Worm (Caenorhabditis elegans): ENCODE results near the gene glr-6.

Gene glr-6

DNA sequence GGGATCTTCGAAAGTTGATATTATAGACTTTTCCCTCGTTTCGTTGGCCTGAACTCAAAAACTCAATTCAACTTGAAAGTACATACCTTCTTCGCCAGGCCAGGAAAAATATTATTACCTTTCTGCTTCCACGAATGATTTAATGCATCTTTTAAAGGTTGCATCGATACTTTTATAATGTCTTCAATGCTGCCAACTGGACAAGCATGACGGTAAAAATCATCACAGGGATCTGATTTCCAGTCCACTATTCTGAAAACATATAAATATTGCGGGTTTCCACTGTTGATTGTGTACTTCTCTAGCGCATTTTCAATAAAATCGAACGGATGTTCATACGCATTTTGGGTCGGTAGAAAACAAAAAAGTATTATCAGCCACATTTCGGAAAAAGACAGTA is 22.5 kb upstream of the glr-6 start, which contains the start of gene nep-4:
Gene nep-4, minus strand, starts transcription at position 393 of the 400 bp plus-strand sequence.
- no peak for TF ChIP-seq ztf-11 (tag; optimal IDR thresholded peaks at IDR 0.05)

DNA sequence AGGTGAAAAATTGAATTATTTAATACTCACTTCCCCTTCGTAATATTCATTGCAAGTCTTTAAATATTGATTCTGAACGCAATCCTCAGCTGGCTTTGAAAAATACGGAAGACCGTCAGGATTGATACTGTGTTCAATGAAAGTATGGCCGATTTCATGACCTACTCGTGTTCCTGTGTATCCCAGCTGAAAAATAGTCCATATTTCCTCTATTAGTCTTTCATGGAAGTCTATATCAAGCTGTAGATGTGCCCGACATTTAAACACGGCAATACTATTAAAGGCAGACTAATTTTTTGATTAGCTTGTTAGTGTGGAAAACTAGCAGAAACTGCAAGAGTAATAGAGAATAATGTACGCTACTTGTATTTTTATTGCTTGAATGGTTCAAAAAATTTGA is 21.0 kb upstream of the glr-6 start:
- TF ChIP-seq tbx-8 (GFP tag; optimal IDR thresholded peaks at IDR 0.05) = no peak
- TF ChIP-seq nhr-12 (tag; optimal IDR thresholded peaks at IDR 0.05) = no peak
- TF ChIP-seq mab-5 (tag; optimal IDR thresholded peaks at IDR 0.05) = no peak
- TF ChIP-seq sptf-1 (tag; optimal IDR thresholded peaks at IDR 0.05) = no peak
- TF ChIP-seq mep-1 (tag; optimal IDR thresholded peaks at IDR 0.05) = no peak
- no peak for TF ChIP-seq blmp-1 (tag; optimal IDR thresholded peaks at IDR 0.05)
- no peak for TF ChIP-seq sem-2 (GFP tag; optimal IDR thresholded peaks at IDR 0.05)
- TF ChIP-seq unc-120 (tag; optimal IDR thresholded peaks at IDR 0.05; ENCODE audit: poor library complexity, severe bottlenecking) = no peak
- no peak for TF ChIP-seq ham-2 (GFP tag; optimal IDR thresholded peaks at IDR 0.05)
- TF ChIP-seq mls-2 (tag; optimal IDR thresholded peaks at IDR 0.05) = no peak
- no peak for TF ChIP-seq nhr-237 (tag; optimal IDR thresholded peaks at IDR 0.05)
- TF ChIP-seq snpc-4 (tag; optimal IDR thresholded peaks at IDR 0.05) = no peak
- TF ChIP-seq M03D4.4 (tag; optimal IDR thresholded peaks at IDR 0.05) = no peak
- TF ChIP-seq lin-13 (tag; optimal IDR thresholded peaks at IDR 0.05) = no peak
- no peak for TF ChIP-seq unc-62 (GFP tag; optimal IDR thresholded peaks at IDR 0.05)
- no peak for TF ChIP-seq ceh-39 (tag; optimal IDR thresholded peaks at IDR 0.05)
- TF ChIP-seq zip-8 (tag; optimal IDR thresholded peaks at IDR 0.05) = no peak
- TF ChIP-seq lsy-2 (tag; optimal IDR thresholded peaks at IDR 0.05) = no peak
- TF ChIP-seq bed-3 (GFP tag; optimal IDR thresholded peaks at IDR 0.05) = no peak
- TF ChIP-seq nhr-2 (tag; optimal IDR thresholded peaks at IDR 0.05) = no peak

DNA sequence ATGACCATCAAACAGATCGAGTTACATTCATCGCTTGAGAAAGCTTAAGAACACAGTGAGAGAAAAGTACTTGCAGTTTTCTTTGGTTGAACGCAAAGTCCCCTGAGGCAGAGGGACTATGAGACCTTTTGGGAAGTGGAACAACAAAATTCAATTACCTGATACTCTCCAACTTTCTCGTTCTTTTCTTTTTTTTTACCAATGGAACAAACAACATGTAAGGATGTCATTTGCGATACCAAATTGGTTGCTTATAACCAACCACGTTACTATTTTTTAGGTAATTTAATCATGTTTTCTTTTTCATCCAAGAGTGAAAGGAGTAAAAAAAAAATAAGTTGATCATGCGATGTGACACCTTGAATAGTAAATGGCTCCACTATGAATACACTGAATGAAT is 16.3 kb upstream of the glr-6 start:
- TF ChIP-seq nhr-12 (tag; optimal IDR thresholded peaks at IDR 0.05) = no peak
- no peak for TF ChIP-seq M03D4.4 (tag; optimal IDR thresholded peaks at IDR 0.05)
- TF ChIP-seq ces-1 (GFP tag; optimal IDR thresholded peaks at IDR 0.05) = peak; percentile 67
- no peak for TF ChIP-seq blmp-1 (tag; optimal IDR thresholded peaks at IDR 0.05)

DNA sequence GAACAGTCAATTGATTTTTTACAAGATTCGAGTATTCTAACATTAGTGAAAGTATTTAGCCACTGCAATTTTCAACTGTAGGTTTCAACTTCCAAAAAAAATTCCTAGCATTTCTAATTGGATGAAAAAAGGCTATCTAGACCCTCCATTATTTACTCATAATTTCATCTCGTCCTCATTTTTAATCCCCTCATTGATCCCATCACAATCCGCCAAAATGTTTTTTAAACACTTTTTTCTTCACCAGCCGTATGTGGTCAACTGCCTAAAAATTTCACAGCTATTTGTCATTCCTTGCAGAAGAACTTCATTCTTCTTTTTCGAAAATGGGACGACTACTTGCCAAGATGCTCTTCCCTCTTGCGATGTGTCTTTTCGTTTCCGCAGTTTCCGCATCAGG is 12.8 kb upstream of the glr-6 start, which contains the start of gene rig-3:
Gene rig-3, plus strand, starts transcription at position 301 of the 400 bp plus-strand sequence.
- no peak for TF ChIP-seq nhr-2 (tag; optimal IDR thresholded peaks at IDR 0.05)
- TF ChIP-seq flh-1 (GFP tag; optimal IDR thresholded peaks at IDR 0.05) = no peak
- TF ChIP-seq snpc-4 (tag; optimal IDR thresholded peaks at IDR 0.05) = no peak

DNA sequence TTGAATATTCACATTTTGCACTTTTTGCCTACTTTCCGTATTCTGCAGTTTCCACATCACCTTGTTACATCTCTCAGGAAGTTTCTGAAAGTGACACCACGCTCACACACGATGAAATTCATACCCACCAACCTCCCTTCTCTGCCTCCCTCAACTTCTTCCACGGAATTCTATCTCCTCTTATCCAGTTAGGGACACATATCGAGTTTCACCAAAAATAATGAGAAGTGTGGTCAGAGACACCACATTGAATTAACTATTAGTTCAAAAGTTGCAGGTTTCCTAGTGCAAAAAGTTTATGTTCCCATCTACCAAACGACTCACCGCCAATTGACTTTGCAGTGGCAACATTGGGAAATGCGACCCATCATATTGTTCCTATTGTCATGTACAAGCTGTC is 9.9 kb upstream of the glr-6 start:
- TF ChIP-seq ztf-11 (tag; optimal IDR thresholded peaks at IDR 0.05) (no peak), mep-1 (tag; optimal IDR thresholded peaks at IDR 0.05) (no peak), ces-1 (GFP tag; optimal IDR thresholded peaks at IDR 0.05) (peak; percentile 38)

DNA sequence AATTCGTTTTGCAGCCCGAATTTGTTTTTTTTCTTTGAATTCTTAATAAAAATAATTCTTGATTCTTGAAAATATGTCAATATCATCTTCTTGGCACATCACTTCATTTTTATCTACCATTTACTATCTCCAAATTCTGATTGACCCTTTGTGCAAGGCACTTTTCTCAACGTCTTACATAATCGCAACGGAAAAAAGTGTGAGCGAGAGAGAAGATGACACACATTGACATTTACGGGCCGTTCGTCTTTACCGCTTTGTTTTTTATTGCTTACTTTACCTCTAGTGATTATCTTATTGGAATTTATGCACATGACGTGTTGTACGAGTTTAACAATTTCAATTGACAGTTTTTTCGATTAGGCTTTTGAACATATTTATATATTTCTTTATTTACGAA is 8.1 kb upstream of the glr-6 start:
- no peak for TF ChIP-seq sem-2 (GFP tag; optimal IDR thresholded peaks at IDR 0.05)
- TF ChIP-seq nhr-76 (tag; optimal IDR thresholded peaks at IDR 0.05) = no peak
- TF ChIP-seq nhr-237 (tag; optimal IDR thresholded peaks at IDR 0.05) = no peak
- no peak for TF ChIP-seq hlh-1 (tag; optimal IDR thresholded peaks at IDR 0.05)
- TF ChIP-seq zip-8 (tag; optimal IDR thresholded peaks at IDR 0.05) = no peak
- TF ChIP-seq elt-3 (tag; optimal IDR thresholded peaks at IDR 0.05) = no peak
- no peak for TF ChIP-seq tbx-8 (GFP tag; optimal IDR thresholded peaks at IDR 0.05)
- no peak for TF ChIP-seq unc-120 (tag; optimal IDR thresholded peaks at IDR 0.05; ENCODE audit: poor library complexity, severe bottlenecking)
- no peak for TF ChIP-seq mls-2 (tag; optimal IDR thresholded peaks at IDR 0.05)
- TF ChIP-seq lin-13 (tag; optimal IDR thresholded peaks at IDR 0.05) = no peak
- no peak for TF ChIP-seq ces-1 (GFP tag; optimal IDR thresholded peaks at IDR 0.05)

DNA sequence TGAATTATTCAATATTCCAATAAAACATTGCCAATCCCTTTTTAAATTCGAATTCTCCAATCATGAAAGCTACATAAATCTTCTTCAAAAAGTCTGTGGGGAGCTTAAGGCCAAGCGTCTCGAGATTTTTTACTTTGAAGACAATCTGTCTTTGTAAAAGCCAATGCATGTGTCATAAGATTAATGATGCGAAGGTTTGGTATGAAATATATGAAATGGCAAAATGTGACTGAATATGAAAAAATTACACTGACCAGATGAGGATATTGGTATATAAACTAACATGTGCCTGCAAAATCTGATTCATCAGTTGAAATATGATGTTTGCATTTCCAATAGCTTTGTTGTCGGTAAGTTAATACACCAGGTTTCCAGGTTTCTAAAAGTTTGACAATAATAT is 5.4 kb upstream of the glr-6 start, which contains the start of gene C53B7.2:
Gene C53B7.2, plus strand, starts transcription at position 301 of the 400 bp plus-strand sequence.
- no peak for TF ChIP-seq bed-3 (GFP tag; optimal IDR thresholded peaks at IDR 0.05)
- TF ChIP-seq zip-8 (tag; optimal IDR thresholded peaks at IDR 0.05) = no peak
- no peak for TF ChIP-seq unc-120 (tag; optimal IDR thresholded peaks at IDR 0.05; ENCODE audit: poor library complexity, severe bottlenecking)
- no peak for TF ChIP-seq flh-1 (GFP tag; optimal IDR thresholded peaks at IDR 0.05)
- no peak for TF ChIP-seq nhr-2 (tag; optimal IDR thresholded peaks at IDR 0.05)
- TF ChIP-seq tbx-8 (GFP tag; optimal IDR thresholded peaks at IDR 0.05) = no peak
- TF ChIP-seq mls-2 (tag; optimal IDR thresholded peaks at IDR 0.05) = no peak
- TF ChIP-seq ceh-43 (GFP tag; optimal IDR thresholded peaks at IDR 0.05) = no peak
- no peak for TF ChIP-seq lin-13 (tag; optimal IDR thresholded peaks at IDR 0.05)
